Fruit fly (Drosophila melanogaster) whole organism, embryonic: ENCODE results near the gene CG34283.

Experiments used
- Bgb ChIP-seq: fragments of 200-800 bp; sonication (Bioruptor generic); IDR thresholded peaks from 2 replicates; pipeline ENCODE4 v1.3.6; 2022; ENCODE audit warnings: missing biosample characterization, missing genetic modification characterization; ENCODE audit not compliant: partially characterized antibody
- Bteb2 ChIP-seq: fragments of 200-800 bp; sonication (Bioruptor generic); optimal IDR thresholded peaks from 2 replicates; lab custom pipeline; 2016; ENCODE audit warnings: missing biosample characterization, missing genetic modification characterization
- CG12236 ChIP-seq: fragments of 200-800 bp; sonication (Bioruptor generic); optimal IDR thresholded peaks from 2 replicates; lab custom pipeline; 2016; ENCODE audit warnings: missing biosample characterization, missing genetic modification characterization
- CG13624 ChIP-seq: fragments of 200-800 bp; sonication (Bioruptor generic); optimal IDR thresholded peaks from 2 replicates; lab custom pipeline; 2016; ENCODE audit warnings: missing biosample characterization, missing genetic modification characterization
- CG15073 ChIP-seq: fragments of 200-800 bp; sonication (Bioruptor generic); optimal IDR thresholded peaks from 2 replicates; lab custom pipeline; 2016; ENCODE audit warnings: missing biosample characterization, missing genetic modification characterization
- CG17385 ChIP-seq: fragments of 200-800 bp; sonication (Bioruptor generic); optimal IDR thresholded peaks from 3 replicates; lab custom pipeline; 2018; ENCODE audit warnings: missing biosample characterization, mild to moderate bottlenecking, missing genetic modification characterization
- CG17829 ChIP-seq: fragments of 200-800 bp; optimal IDR thresholded peaks from 2 replicates; lab custom pipeline; 2019; ENCODE audit warnings: missing biosample characterization, mild to moderate bottlenecking, missing genetic modification characterization, moderate library complexity
- CG18619 ChIP-seq: fragments of 200-800 bp; sonication (Bioruptor generic); optimal IDR thresholded peaks from 3 replicates; lab custom pipeline; 2017; ENCODE audit warnings: missing biosample characterization, mild to moderate bottlenecking, missing genetic modification characterization
- CG2199 ChIP-seq: fragments of 200-800 bp; sonication (Bioruptor generic); IDR thresholded peaks from 3 replicates; pipeline ENCODE4 v1.3.6; 2022; ENCODE audit warnings: missing biosample characterization, missing genetic modification characterization
- CG2678 ChIP-seq: fragments of 200-800 bp; sonication (Bioruptor generic); optimal IDR thresholded peaks from 3 replicates; lab custom pipeline; 2019; ENCODE audit warnings: missing biosample characterization, mild to moderate bottlenecking, missing genetic modification characterization, moderate library complexity
- CG3281 ChIP-seq: fragments of 200-800 bp; sonication (Bioruptor generic); optimal IDR thresholded peaks from 3 replicates; lab custom pipeline; 2017; ENCODE audit warnings: missing biosample characterization, mild to moderate bottlenecking, missing genetic modification characterization
- CG6175 ChIP-seq: fragments of 200-800 bp; sonication (Bioruptor generic); IDR thresholded peaks from 3 replicates; pipeline ENCODE4 v1.3.6; 2022; ENCODE audit warnings: missing biosample characterization, missing genetic modification characterization
- CG9215 ChIP-seq: fragments of 200-800 bp; sonication (Bioruptor generic); IDR thresholded peaks from 2 replicates; pipeline ENCODE4 v1.3.6; 2022; ENCODE audit warnings: missing biosample characterization, missing genetic modification characterization
- CG9932 ChIP-seq: fragments of 200-800 bp; sonication (Bioruptor generic); IDR thresholded peaks from 2 replicates; pipeline ENCODE4 v1.3.6; 2022; ENCODE audit warnings: missing biosample characterization, missing genetic modification characterization
- CHES-1-like ChIP-seq: fragments of 200-800 bp; sonication (Bioruptor generic); optimal IDR thresholded peaks from 2 replicates; lab custom pipeline; 2016; ENCODE audit warnings: missing biosample characterization, missing genetic modification characterization
- CTCF ChIP-seq: fragments of 200-800 bp; sonication (Bioruptor generic); optimal IDR thresholded peaks from 2 replicates; lab custom pipeline; 2017; ENCODE audit warnings: missing biosample characterization, mild to moderate bottlenecking, missing genetic modification characterization, moderate library complexity
- Dref ChIP-seq: fragments of 200-800 bp; sonication (Bioruptor generic); IDR thresholded peaks from 2 replicates; pipeline ENCODE4 v1.3.6; 2022; ENCODE audit warnings: missing biosample characterization, missing genetic modification characterization
- E2f1 ChIP-seq: fragments of 200-800 bp; sonication (Bioruptor generic); IDR thresholded peaks from 2 replicates; pipeline ENCODE4 v1.3.6; 2022; ENCODE audit warnings: missing biosample characterization, missing genetic modification characterization
- Fer2 ChIP-seq: fragments of 200-800 bp; sonication (Bioruptor generic); optimal IDR thresholded peaks from 2 replicates; lab custom pipeline; 2018; ENCODE audit warnings: missing biosample characterization, mild to moderate bottlenecking, missing genetic modification characterization, moderate library complexity
- HHEX ChIP-seq: fragments of 200-800 bp; sonication (Bioruptor generic); optimal IDR thresholded peaks from 3 replicates; lab custom pipeline; 2017; ENCODE audit warnings: missing biosample characterization, mild to moderate bottlenecking, missing genetic modification characterization, missing genetic modification reagents
- Hmr ChIP-seq: fragments of 200-800 bp; sonication (Bioruptor generic); optimal IDR thresholded peaks from 3 replicates; lab custom pipeline; 2017; ENCODE audit warnings: mild to moderate bottlenecking, missing biosample characterization, missing genetic modification reagents, missing genetic modification characterization
- Hsf ChIP-seq: fragments of 200-800 bp; sonication (Bioruptor generic); optimal IDR thresholded peaks from 3 replicates; lab custom pipeline; 2016; ENCODE audit warnings: missing biosample characterization, missing genetic modification characterization
- MESR4 ChIP-seq: fragments of 200-800 bp; sonication (Bioruptor generic); optimal IDR thresholded peaks from 2 replicates; lab custom pipeline; 2018; ENCODE audit warnings: missing biosample characterization, mild to moderate bottlenecking, missing genetic modification characterization, moderate library complexity
- Mrtf ChIP-seq: fragments of 200-800 bp; sonication (Bioruptor generic); IDR thresholded peaks from 3 replicates; pipeline ENCODE4 v1.3.6; 2022; ENCODE audit warnings: missing biosample characterization, missing genetic modification characterization
- Poxn ChIP-seq: fragments of 200-800 bp; sonication (Bioruptor generic); IDR thresholded peaks from 2 replicates; pipeline ENCODE4 v1.3.6; 2022; ENCODE audit warnings: missing biosample characterization, missing genetic modification characterization
- Sin3A ChIP-seq: fragments of >200 bp; optimal IDR thresholded peaks from 2 replicates; lab custom pipeline; 2018
- Spps ChIP-seq: fragments of 200-800 bp; sonication (Bioruptor generic); optimal IDR thresholded peaks from 2 replicates; lab custom pipeline; 2018; ENCODE audit warnings: missing biosample characterization, mild to moderate bottlenecking, missing genetic modification characterization
- Trl ChIP-seq, 3 experiments: fragments of >200 bp in 2 of 3; fragments of 200-800 bp in 1 of 3; sonication (Bioruptor generic) in 1 of 3; optimal IDR thresholded peaks; 2 replicates in 1 of 3; 3 replicates in 2 of 3; lab custom pipeline; 2016 to 2017; ENCODE audit warnings: missing biosample characterization in 1 of 3, missing genetic modification characterization in 1 of 3
- Xbp1 ChIP-seq: fragments of 200-800 bp; sonication (Bioruptor generic); optimal IDR thresholded peaks from 3 replicates; lab custom pipeline; 2016; ENCODE audit warnings: missing biosample characterization, mild to moderate bottlenecking, missing genetic modification characterization
- YL-1 ChIP-seq: fragments of 200-800 bp; sonication (Bioruptor generic); optimal IDR thresholded peaks from 3 replicates; lab custom pipeline; 2017; ENCODE audit warnings: missing biosample characterization, mild to moderate bottlenecking, missing genetic modification characterization
- al ChIP-seq: fragments of 200-800 bp; sonication (Bioruptor generic); IDR thresholded peaks from 2 replicates; pipeline ENCODE4 v1.3.6; 2022; ENCODE audit warnings: missing biosample characterization, missing genetic modification characterization
- aop ChIP-seq: fragments of 200-800 bp; sonication (Bioruptor generic); IDR thresholded peaks from 2 replicates; pipeline ENCODE4 v1.3.6; 2022; ENCODE audit warnings: missing biosample characterization, missing genetic modification characterization
- ato ChIP-seq: fragments of 200-800 bp; sonication (Bioruptor generic); IDR thresholded peaks from 2 replicates; pipeline ENCODE4 v1.3.6; 2022; ENCODE audit warnings: missing biosample characterization, missing genetic modification characterization; ENCODE audit not compliant: partially characterized antibody
- bab2 ChIP-seq: fragments of 200-800 bp; sonication (Bioruptor generic); optimal IDR thresholded peaks from 2 replicates; lab custom pipeline; 2016; ENCODE audit warnings: missing biosample characterization, missing genetic modification characterization
- caup ChIP-seq: fragments of 200-800 bp; sonication (Bioruptor generic); optimal IDR thresholded peaks from 3 replicates; lab custom pipeline; 2017; ENCODE audit warnings: missing biosample characterization, mild to moderate bottlenecking, missing genetic modification characterization, moderate library complexity; ENCODE audit not compliant: severe bottlenecking
- croc ChIP-seq: fragments of 200-800 bp; sonication (Bioruptor generic); conservative IDR thresholded peaks from 3 replicates; pipeline ENCODE4 v1.3.6; 2022; ENCODE audit warnings: missing biosample characterization, missing genetic modification characterization
- cwo ChIP-seq: fragments of 200-800 bp; sonication (Bioruptor generic); optimal IDR thresholded peaks from 3 replicates; lab custom pipeline; 2017; ENCODE audit warnings: missing biosample characterization, missing genetic modification characterization, mild to moderate bottlenecking, moderate library complexity, missing genetic modification reagents
- gcm2 ChIP-seq: fragments of 200-800 bp; sonication (Bioruptor generic); optimal IDR thresholded peaks from 2 replicates; lab custom pipeline; 2016; ENCODE audit warnings: missing biosample characterization, missing genetic modification characterization
- inv ChIP-seq: fragments of 200-800 bp; sonication (Bioruptor generic); IDR thresholded peaks from 2 replicates; pipeline ENCODE4 v1.3.6; 2022; ENCODE audit warnings: missing biosample characterization, missing genetic modification characterization; ENCODE audit not compliant: partially characterized antibody
- lab ChIP-seq: fragments of 200-800 bp; sonication (Bioruptor generic); optimal IDR thresholded peaks from 3 replicates; lab custom pipeline; 2017; ENCODE audit warnings: missing biosample characterization, missing genetic modification characterization, mild to moderate bottlenecking, moderate library complexity, missing genetic modification reagents
- lbe ChIP-seq: fragments of 200-800 bp; sonication (Bioruptor generic); optimal IDR thresholded peaks from 2 replicates; lab custom pipeline; 2016; ENCODE audit warnings: missing biosample characterization, mild to moderate bottlenecking, missing genetic modification characterization
- nau ChIP-seq: fragments of 200-800 bp; sonication (Bioruptor generic); optimal IDR thresholded peaks from 3 replicates; lab custom pipeline; 2017; ENCODE audit warnings: missing biosample characterization, mild to moderate bottlenecking, missing genetic modification characterization, missing genetic modification reagents
- nerfin-1 ChIP-seq: fragments of 200-800 bp; sonication (Bioruptor generic); optimal IDR thresholded peaks from 3 replicates; lab custom pipeline; 2019; ENCODE audit warnings: missing biosample characterization, mild to moderate bottlenecking, missing genetic modification characterization, moderate library complexity
- pros ChIP-seq: fragments of 200-800 bp; sonication (Bioruptor generic); optimal IDR thresholded peaks from 3 replicates; lab custom pipeline; 2019; ENCODE audit warnings: missing biosample characterization, mild to moderate bottlenecking, missing genetic modification characterization, moderate library complexity
- pzg ChIP-seq: fragments of 200-800 bp; sonication (Bioruptor generic); optimal IDR thresholded peaks from 3 replicates; lab custom pipeline; 2018; ENCODE audit warnings: missing biosample characterization, mild to moderate bottlenecking, missing genetic modification characterization, moderate library complexity
- row ChIP-seq: fragments of 200-800 bp; sonication (Bioruptor generic); IDR thresholded peaks from 3 replicates; pipeline ENCODE4 v1.3.6; 2022; ENCODE audit warnings: missing biosample characterization, missing genetic modification characterization
- sens ChIP-seq: fragments of 200-800 bp; sonication (Bioruptor generic); peaks from one replicate; lab custom pipeline; 2016; ENCODE audit warnings: missing biosample characterization, missing genetic modification characterization
- seq ChIP-seq: fragments of 200-800 bp; sonication (Bioruptor generic); IDR thresholded peaks from 2 replicates; pipeline ENCODE4 v1.3.6; 2022; ENCODE audit warnings: missing biosample characterization, missing genetic modification characterization
- stc ChIP-seq: fragments of 200-800 bp; sonication (Bioruptor generic); IDR thresholded peaks from 2 replicates; pipeline ENCODE4 v1.3.6; 2022; ENCODE audit warnings: missing biosample characterization, missing genetic modification characterization
- ttk ChIP-seq: fragments of 200-800 bp; sonication (Bioruptor generic); IDR thresholded peaks from 2 replicates; pipeline ENCODE4 v2.1.2; 2022; ENCODE audit warnings: missing biosample characterization, missing genetic modification characterization
- yki ChIP-seq: fragments of >200 bp; optimal IDR thresholded peaks from 3 replicates; lab custom pipeline; 2018

Gene CG34283

dm6 chr3R:18743270-18743922 is 21.0 kb upstream of the CG34283 start, which contains the start of gene Mekk1 (continued):
- TF ChIP-seq CG2678, result peak; percentile 70
- peak; percentile 25 for TF ChIP-seq Bteb2
- TF ChIP-seq CG12236, result no peak
- TF ChIP-seq ttk (GFP tag; lab: Robert Waterston, UW), result no peak
- no peak for TF ChIP-seq nau
- TF ChIP-seq seq (GFP tag; lab: Robert Waterston, UW), result no peak
- peak; percentile 40 for TF ChIP-seq bab2
- TF ChIP-seq CTCF (GFP tag; lab: Kevin White, UChicago), result peak; percentile 34
- TF ChIP-seq yki (lab: Kevin White, UChicago), result no peak
- peak; percentile 13 for TF ChIP-seq HHEX (GFP tag; lab: Kevin White, UChicago)
- TF ChIP-seq caup (GFP tag; lab: Kevin White, UChicago), result peak; percentile 41
- TF ChIP-seq CG6175 (GFP tag; lab: Robert Waterston, UW), result no peak
- no peak for TF ChIP-seq YL-1 (GFP tag; lab: Kevin White, UChicago)
- no peak for TF ChIP-seq CG15073
- TF ChIP-seq CG17829 (tag; lab: Kevin White, UChicago), result peak; percentile 3
- peak; percentile 57 for TF ChIP-seq Hsf (GFP tag; lab: Kevin White, UChicago)
- peak; percentile 92 for TF ChIP-seq row (GFP tag; lab: Robert Waterston, UW)
- no peak for TF ChIP-seq ato (GFP tag; lab: Robert Waterston, UW)
- TF ChIP-seq inv (GFP tag; lab: Robert Waterston, UW), result peak; percentile 56
- no peak for TF ChIP-seq CG17385
- TF ChIP-seq CG3281 (GFP tag; lab: Kevin White, UChicago), result peak; percentile 59
- no peak for TF ChIP-seq MESR4 (GFP tag; lab: Kevin White, UChicago)
- peak; percentile 55 for TF ChIP-seq Xbp1 (GFP tag; lab: Kevin White, UChicago)
- no peak for TF ChIP-seq E2f1 (GFP tag; lab: Robert Waterston, UW)
- TF ChIP-seq stc, result no peak
- no peak for TF ChIP-seq croc (GFP tag; lab: Robert Waterston, UW)
- TF ChIP-seq pzg (GFP tag; lab: Kevin White, UChicago), result peak; percentile 67
- TF ChIP-seq Spps (tag; lab: Kevin White, UChicago), result no peak
- TF ChIP-seq lab (GFP tag; lab: Kevin White, UChicago), result peak; percentile 53
- TF ChIP-seq Fer2, result peak; percentile 16
- TF ChIP-seq CG2199 (GFP tag; lab: Robert Waterston, UW), result no peak
- no peak for TF ChIP-seq Mrtf
- TF ChIP-seq CG9215, result peak; percentile 47
- no peak for TF ChIP-seq Poxn (GFP tag; lab: Robert Waterston, UW)
- TF ChIP-seq Hmr (GFP tag; lab: Kevin White, UChicago), result peak; percentile 53
- peak; percentile 39; the same call in 1 of the 2 replicates for TF ChIP-seq al (GFP tag; lab: Robert Waterston, UW)
- TF ChIP-seq Sin3A (lab: Kevin White, UChicago), result peak; percentile 27
- peak; percentile 66 for TF ChIP-seq Dref
- no peak for TF ChIP-seq lbe
- TF ChIP-seq Bgb (GFP tag; lab: Robert Waterston, UW), result peak; percentile 51; the same call in 1 of the 2 replicates
- peak; percentile 59 for TF ChIP-seq CG13624 (GFP tag; lab: Kevin White, UChicago)
- peak; percentile 76 for TF ChIP-seq CG9932 (GFP tag; lab: Robert Waterston, UW)
- peak in 1 of 2 experiments; percentile 43 for TF ChIP-seq Trl (optimal IDR thresholded peaks at IDR 0.05; lab: Kevin White, UChicago)
- TF ChIP-seq Trl (GFP tag; optimal IDR thresholded peaks at IDR 0.05; lab: Kevin White, UChicago), result peak; percentile 38
- peak; percentile 50 for TF ChIP-seq CHES-1-like (GFP tag; lab: Kevin White, UChicago)
- TF ChIP-seq CG18619 (GFP tag; lab: Kevin White, UChicago), result peak; percentile 13
- peak; percentile 0 for TF ChIP-seq cwo (GFP tag; lab: Kevin White, UChicago)
- TF ChIP-seq sens (GFP tag; lab: Kevin White, UChicago), result peak; percentile 86
- no peak for TF ChIP-seq aop (GFP tag; lab: Robert Waterston, UW)
- no peak for TF ChIP-seq nerfin-1 (tag; lab: Kevin White, UChicago)
- peak; percentile 27 for TF ChIP-seq pros
- TF ChIP-seq gcm2, result no peak
